Worm (Caenorhabditis elegans) whole organism, mixed stage, embryonic: Measurements from ENCODE around the gene dars-1.

ENCODE experiments used
- blmp-1 ChIP-seq: fragments of 150-350 bp; optimal IDR thresholded peaks from 2 replicates; lab custom pipeline; 2014; ENCODE audit warnings: missing biosample characterization, missing genetic modification characterization
- elt-1 ChIP-seq: sonication (generic microtip); optimal IDR thresholded peaks from 2 replicates; lab custom pipeline; 2017; ENCODE audit warnings: missing genetic modification characterization, mild to moderate bottlenecking, missing compliant biosample characterization, antibody characterized with exemption, moderate library complexity, borderline replicate concordance; ENCODE audit not compliant: insufficient read depth
- hlh-1 ChIP-seq: fragments of 150-350 bp; optimal IDR thresholded peaks from 2 replicates; lab custom pipeline; 2014; ENCODE audit warnings: missing biosample characterization, missing genetic modification reagents, missing genetic modification characterization
- mls-2 ChIP-seq: sonication (generic microtip); optimal IDR thresholded peaks from 2 replicates; lab custom pipeline; 2016; ENCODE audit warnings: mild to moderate bottlenecking, missing genetic modification characterization, moderate library complexity, missing compliant biosample characterization
- nhr-12 ChIP-seq: fragments of 150-350 bp; optimal IDR thresholded peaks from 2 replicates; lab custom pipeline; 2014; ENCODE audit warnings: missing biosample characterization, missing genetic modification characterization
- nhr-237 ChIP-seq: fragments of 150-350 bp; optimal IDR thresholded peaks from 2 replicates; lab custom pipeline; 2014; ENCODE audit warnings: missing biosample characterization, missing genetic modification characterization
- nhr-28 ChIP-seq: fragments of 150-350 bp; optimal IDR thresholded peaks from 2 replicates; lab custom pipeline; 2014; ENCODE audit warnings: missing biosample characterization, missing genetic modification characterization
- nhr-76 ChIP-seq: sonication (generic microtip); optimal IDR thresholded peaks from 2 replicates; lab custom pipeline; 2017; ENCODE audit warnings: missing biosample characterization, missing genetic modification characterization
- snpc-4 ChIP-seq: fragments of 150-350 bp; optimal IDR thresholded peaks from 2 replicates; lab custom pipeline; 2014; ENCODE audit warnings: missing biosample characterization, missing genetic modification characterization
- unc-39 ChIP-seq: fragments of 150-350 bp; optimal IDR thresholded peaks from 2 replicates; lab custom pipeline; 2014; ENCODE audit warnings: missing biosample characterization, missing genetic modification characterization

DNA sequence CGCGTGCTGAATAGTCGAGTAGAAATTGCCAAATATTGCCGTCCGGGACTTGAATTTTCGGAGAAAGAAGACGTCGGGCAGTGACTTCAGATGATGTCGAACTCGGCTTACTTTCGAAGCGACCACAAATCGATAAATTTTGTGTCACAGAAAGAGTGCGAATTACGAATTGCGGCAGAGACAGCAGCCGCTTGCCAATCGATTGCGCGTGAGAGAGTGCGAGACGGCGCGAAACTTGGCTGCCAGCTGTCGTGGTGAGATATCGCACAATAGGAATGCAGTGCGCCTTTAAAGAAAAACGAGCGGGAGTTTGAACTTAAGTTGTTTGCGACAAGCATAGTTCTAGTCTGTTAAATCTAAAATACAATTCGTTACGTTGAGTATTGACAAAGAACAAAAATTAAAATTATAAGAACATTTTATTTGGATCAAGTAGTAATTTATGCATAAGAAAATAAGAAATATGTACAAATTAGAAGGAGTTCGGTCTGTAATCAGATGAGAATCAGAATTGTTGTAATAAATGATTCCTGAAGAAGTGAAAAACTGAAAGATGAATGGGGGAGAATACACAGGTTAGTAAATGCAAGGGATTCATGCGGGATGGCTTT is 47.5 kb downstream of the dars-1 start, which contains the start of gene pir-2:
- TF ChIP-seq nhr-28 (tag; lab: Kevin White, UChicago) (no peak), nhr-12 (tag; lab: Kevin White, UChicago) (no peak), elt-1 (tag; lab: Kevin White, UChicago) (no peak), nhr-237 (tag; lab: Kevin White, UChicago) (peak; percentile 65), nhr-76 (no peak), snpc-4 (tag; lab: Kevin White, UChicago) (no peak), hlh-1 (peak; percentile 98), unc-39 (no peak), blmp-1 (no peak), mls-2 (tag; lab: Kevin White, UChicago) (peak; percentile 66)
